Worm (Caenorhabditis elegans): Measurements from ENCODE around the gene T11F9.1.

T11F9.1 gene

DNA sequence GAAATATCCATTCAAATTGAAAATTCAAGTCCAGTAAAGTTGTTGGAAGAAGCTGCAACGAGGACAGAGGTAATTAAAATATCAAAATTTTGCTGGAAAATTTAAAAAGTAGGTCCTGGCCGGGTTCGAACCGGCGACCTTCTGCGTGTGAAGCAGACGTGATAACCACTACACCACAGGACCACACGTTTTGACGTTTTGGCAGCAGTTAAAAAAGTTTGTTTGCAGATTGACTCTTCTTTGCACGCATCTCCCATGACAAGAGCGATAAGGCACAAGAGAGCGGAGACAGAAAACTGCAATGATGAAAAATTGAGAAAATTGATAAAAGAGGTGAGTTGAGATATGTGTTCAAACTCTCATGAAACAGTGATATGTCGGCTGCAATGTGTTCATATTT, 47.2 kb upstream of the T11F9.1 start (continued):
- TF ChIP-seq F57C9.4 (tag; optimal IDR thresholded peaks at IDR 0.05) = no peak
- no peak for TF ChIP-seq F37B4.10 (GFP tag; IDR thresholded peaks at IDR 0.05)
- peak; percentile 62 for TF ChIP-seq ztf-18 (tag; optimal IDR thresholded peaks at IDR 0.05)
- TF ChIP-seq F22D6.2 (tag; optimal IDR thresholded peaks at IDR 0.05) = no peak
- TF ChIP-seq atf-7 (tag; optimal IDR thresholded peaks at IDR 0.05) = peak; percentile 20
- peak in 1 of 2 experiments; percentile 63 for TF ChIP-seq rec-8 (tag; optimal IDR thresholded peaks at IDR 0.05)
- no peak for TF ChIP-seq cebp-1 (GFP tag; IDR thresholded peaks at IDR 0.05)
- no peak for TF ChIP-seq cebp-1 (tag; optimal IDR thresholded peaks at IDR 0.05)
- TF ChIP-seq hlh-26 (GFP tag; conservative IDR thresholded peaks at IDR 0.05) = no peak
- TF ChIP-seq hmg-20 (GFP tag; IDR thresholded peaks at IDR 0.05) = no peak
- TF ChIP-seq gei-17 (GFP tag; optimal IDR thresholded peaks at IDR 0.05) = no peak
- TF ChIP-seq zim-3 (tag; optimal IDR thresholded peaks at IDR 0.05) = peak; percentile 17
- no peak for TF ChIP-seq dpff-1 (tag; optimal IDR thresholded peaks at IDR 0.05)
- no peak for TF ChIP-seq madf-10 (tag; optimal IDR thresholded peaks at IDR 0.05)
- 0 out of 2 replicates have a peak, but pooled peaks have one; percentile 25 for TF ChIP-seq ztf-28 (GFP tag; IDR thresholded peaks at IDR 0.05)
- TF ChIP-seq Y56A3A.18 (GFP tag; IDR thresholded peaks at IDR 0.05) = peak; percentile 64
- peak; percentile 30 for TF ChIP-seq lsy-27 (tag; optimal IDR thresholded peaks at IDR 0.05; ENCODE audit: borderline replicate concordance, insufficient read depth)
- no peak for TF ChIP-seq attf-3 (GFP tag; conservative IDR thresholded peaks at IDR 0.05)
- peak; percentile 64 for TF ChIP-seq rpc-1 (optimal IDR thresholded peaks at IDR 0.05)
- TF ChIP-seq rpc-1 (tag; optimal IDR thresholded peaks at IDR 0.05) = peak; percentile 83
- no peak for TF ChIP-seq nfya-1 (tag; optimal IDR thresholded peaks at IDR 0.05; ENCODE audit: borderline replicate concordance, insufficient read depth)
- TF ChIP-seq B0336.3 (GFP tag; IDR thresholded peaks at IDR 0.05) = no peak; the same call in 1 of the 2 replicates
- no peak for TF ChIP-seq hlh-12 (tag; optimal IDR thresholded peaks at IDR 0.05)
- no peak for TF ChIP-seq mel-28 (tag; optimal IDR thresholded peaks at IDR 0.05; ENCODE audit: borderline replicate concordance)
- TF ChIP-seq efl-1 (GFP tag; optimal IDR thresholded peaks at IDR 0.05) = no peak
- peak; percentile 16 for TF ChIP-seq hrde-1 (tag; optimal IDR thresholded peaks at IDR 0.05; ENCODE audit: borderline replicate concordance)
- TF ChIP-seq cebp-2 (GFP tag; IDR thresholded peaks at IDR 0.05) = no peak
- TF ChIP-seq unc-62 (GFP tag; optimal IDR thresholded peaks at IDR 0.05) = no peak
- no peak for TF ChIP-seq ceh-58 (GFP tag; IDR thresholded peaks at IDR 0.05)
- no peak for TF ChIP-seq mes-4 (tag; optimal IDR thresholded peaks at IDR 0.05)
- TF ChIP-seq snpc-4 (GFP tag; optimal IDR thresholded peaks at IDR 0.05) = no peak
- TF ChIP-seq snpc-4 (tag; optimal IDR thresholded peaks at IDR 0.05) = peak in 3 of 4 experiments; percentile 9 to 87 (median 73)
- no peak for TF ChIP-seq C17E4.6 (GFP tag; IDR thresholded peaks at IDR 0.05)
- TF ChIP-seq ekl-4 (GFP tag; IDR thresholded peaks at IDR 0.05) = no peak
- TF ChIP-seq unc-130 (GFP tag; optimal IDR thresholded peaks at IDR 0.05) = peak; percentile 5
- no peak for TF ChIP-seq sea-2 (GFP tag; IDR thresholded peaks at IDR 0.05)
- peak; percentile 47 for TF ChIP-seq snpc-3.4 (tag; optimal IDR thresholded peaks at IDR 0.05)
- no peak for TF ChIP-seq ztf-22 (GFP tag; optimal IDR thresholded peaks at IDR 0.05)
- no peak for TF ChIP-seq bed-2 (GFP tag; IDR thresholded peaks at IDR 0.05)
- TF ChIP-seq pha-4 (tag; optimal IDR thresholded peaks at IDR 0.05) = no peak
- TF ChIP-seq nhr-120 (GFP tag; IDR thresholded peaks at IDR 0.05) = no peak
- no peak for TF ChIP-seq F49E8.2 (tag; optimal IDR thresholded peaks at IDR 0.05; ENCODE audit: insufficient read depth)
- peak; percentile 65 for TF ChIP-seq repo-1 (tag; optimal IDR thresholded peaks at IDR 0.05)
- TF ChIP-seq T07F8.4 (tag; optimal IDR thresholded peaks at IDR 0.05) = no peak
- TF ChIP-seq Y53F4B.3 (GFP tag; IDR thresholded peaks at IDR 0.05) = no peak
- TF ChIP-seq tbx-9 (tag; optimal IDR thresholded peaks at IDR 0.05; ENCODE audit: borderline replicate concordance) = no peak
- TF ChIP-seq lir-1 (GFP tag; conservative IDR thresholded peaks at IDR 0.05) = 0 out of 2 replicates have a peak, but pooled peaks have one; percentile 5
- peak; percentile 80 for TF ChIP-seq pbrm-1 (GFP tag; IDR thresholded peaks at IDR 0.05)
- TF ChIP-seq ama-1 (optimal IDR thresholded peaks at IDR 0.05) = no peak
- TF ChIP-seq ama-1 (GFP tag; optimal IDR thresholded peaks at IDR 0.05) = no peak

All from whole organism, young adult.